Fruit fly (Drosophila melanogaster): ENCODE data around the gene CenB1A.

The CenB1A gene

dm6 chr3R:23130181-23130580, 12.0 kb downstream of the CenB1A start:
- no peak for TF ChIP-seq noc (tag; optimal IDR thresholded peaks at IDR 0.05)

- TF ChIP-seq noc (tag; optimal IDR thresholded peaks at IDR 0.05): no peak
Measured at dm6 chr3R:23130884-23131283, 12.7 kb downstream of the CenB1A start.

- TF ChIP-seq noc (tag; optimal IDR thresholded peaks at IDR 0.05): no peak
Measured at dm6 chr3R:23131341-23131884, 13.2 kb downstream of the CenB1A start.

- TF ChIP-seq noc (tag; optimal IDR thresholded peaks at IDR 0.05): no peak
Measured at dm6 chr3R:23132299-23132698, 14.1 kb downstream of the CenB1A start.

dm6 chr3R:23133301-23133828, 15.2 kb downstream of the CenB1A start:
- no peak for TF ChIP-seq noc (tag; optimal IDR thresholded peaks at IDR 0.05)

dm6 chr3R:23134690-23135089, 16.5 kb downstream of the CenB1A start:
- TF ChIP-seq noc (tag; optimal IDR thresholded peaks at IDR 0.05): no peak

dm6 chr3R:23138439-23138838, 20.2 kb downstream of the CenB1A start:
- no peak for TF ChIP-seq noc (tag; optimal IDR thresholded peaks at IDR 0.05)

dm6 chr3R:23138992-23139633, 20.9 kb downstream of the CenB1A start:
- no peak for TF ChIP-seq noc (tag; optimal IDR thresholded peaks at IDR 0.05)

- peak; percentile 53 for TF ChIP-seq noc (tag; optimal IDR thresholded peaks at IDR 0.05)
Measured at dm6 chr3R:23139634-23140010, 21.4 kb downstream of the CenB1A start.

- TF ChIP-seq noc (tag; optimal IDR thresholded peaks at IDR 0.05): peak; percentile 34
Measured at dm6 chr3R:23140280-23140679, 22.1 kb downstream of the CenB1A start.

dm6 chr3R:23141113-23141512, 22.9 kb downstream of the CenB1A start:
- no peak for TF ChIP-seq noc (tag; optimal IDR thresholded peaks at IDR 0.05)

dm6 chr3R:23141678-23142338, 23.6 kb downstream of the CenB1A start, which contains the start of gene hh:
Gene hh (minus strand): TSS chr3R:23141906.
- TF ChIP-seq noc (tag; optimal IDR thresholded peaks at IDR 0.05): no peak

- no peak for TF ChIP-seq noc (tag; optimal IDR thresholded peaks at IDR 0.05)
Measured at dm6 chr3R:23143440-23143839, 25.2 kb downstream of the CenB1A start.

dm6 chr3R:23144654-23145053, 26.5 kb downstream of the CenB1A start:
- TF ChIP-seq noc (tag; optimal IDR thresholded peaks at IDR 0.05): no peak

- TF ChIP-seq noc (tag; optimal IDR thresholded peaks at IDR 0.05): no peak
Measured at dm6 chr3R:23145681-23146080, 27.5 kb downstream of the CenB1A start.

- TF ChIP-seq noc (tag; optimal IDR thresholded peaks at IDR 0.05): no peak
Measured at dm6 chr3R:23147058-23147457, 28.9 kb downstream of the CenB1A start.

dm6 chr3R:23147625-23148024, 29.4 kb downstream of the CenB1A start:
- TF ChIP-seq noc (tag; optimal IDR thresholded peaks at IDR 0.05): no peak

All from whole organism, larva.